Worm (Caenorhabditis elegans): Measurements from ENCODE around the gene cpl-1.

Gene cpl-1

DNA sequence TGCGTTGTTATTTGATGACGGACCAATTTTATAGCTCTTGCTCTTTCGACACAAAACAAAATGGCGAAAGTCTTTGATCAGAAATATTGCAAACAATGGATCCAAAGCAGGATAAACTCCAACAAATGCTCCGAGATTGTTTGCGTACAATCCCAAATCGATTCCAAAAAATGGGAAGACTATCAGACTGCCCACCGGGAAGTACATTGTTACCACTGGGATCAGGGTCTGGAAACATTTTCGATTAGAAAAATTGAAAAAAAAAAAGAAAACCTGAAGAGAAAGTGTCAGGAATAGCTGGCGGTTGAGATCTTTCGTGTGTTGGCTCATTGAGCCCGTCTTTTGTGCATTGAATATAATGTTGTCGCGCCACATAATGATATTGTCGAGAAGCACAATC lies 14.1 kb downstream of the cpl-1 start:
- TF ChIP-seq ceh-36 (tag; optimal IDR thresholded peaks at IDR 0.05), result no peak
- TF ChIP-seq pes-1 (GFP tag; IDR thresholded peaks at IDR 0.05), result no peak
- no peak for TF ChIP-seq hmg-4 (GFP tag; optimal IDR thresholded peaks at IDR 0.05)

DNA sequence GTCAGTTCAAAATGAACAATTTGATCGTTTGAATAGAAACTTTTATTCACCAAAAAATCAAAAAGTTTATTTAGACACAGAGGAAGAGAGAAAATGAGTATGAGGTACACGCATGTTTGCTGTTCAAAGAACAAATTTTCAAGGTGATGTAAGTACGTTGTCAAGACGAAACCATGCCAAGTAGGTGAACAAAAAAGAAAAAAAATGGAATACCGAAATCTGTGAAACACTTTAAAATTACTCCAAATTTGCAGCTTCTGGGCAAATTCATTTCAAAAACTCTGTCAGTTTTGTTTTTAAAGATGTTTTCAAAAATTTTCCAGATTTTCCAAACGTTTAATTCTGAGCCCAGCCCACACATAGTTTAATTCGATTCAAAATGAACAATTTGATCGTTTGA lies 14.7 kb downstream of the cpl-1 start, which contains the start of gene nhr-271:
Gene nhr-271 (minus strand): TSS at position 101 of the 400 bp plus-strand sequence.
- TF ChIP-seq hmg-4 (GFP tag; optimal IDR thresholded peaks at IDR 0.05) (no peak), B0310.2 (tag; optimal IDR thresholded peaks at IDR 0.05) (no peak), pes-1 (GFP tag; IDR thresholded peaks at IDR 0.05) (no peak), hmbx-1 (tag; optimal IDR thresholded peaks at IDR 0.05) (no peak), scrt-1 (GFP tag; IDR thresholded peaks at IDR 0.05) (no peak), ets-7 (tag; optimal IDR thresholded peaks at IDR 0.05) (no peak), tra-4 (tag; optimal IDR thresholded peaks at IDR 0.05) (no peak), tbx-37 (GFP tag; conservative IDR thresholded peaks at IDR 0.05) (no peak), hnd-1 (tag; optimal IDR thresholded peaks at IDR 0.05) (no peak), ceh-13 (GFP tag; optimal IDR thresholded peaks at IDR 0.05) (no peak), flt-1 (GFP tag; IDR thresholded peaks at IDR 0.05) (no peak)

DNA sequence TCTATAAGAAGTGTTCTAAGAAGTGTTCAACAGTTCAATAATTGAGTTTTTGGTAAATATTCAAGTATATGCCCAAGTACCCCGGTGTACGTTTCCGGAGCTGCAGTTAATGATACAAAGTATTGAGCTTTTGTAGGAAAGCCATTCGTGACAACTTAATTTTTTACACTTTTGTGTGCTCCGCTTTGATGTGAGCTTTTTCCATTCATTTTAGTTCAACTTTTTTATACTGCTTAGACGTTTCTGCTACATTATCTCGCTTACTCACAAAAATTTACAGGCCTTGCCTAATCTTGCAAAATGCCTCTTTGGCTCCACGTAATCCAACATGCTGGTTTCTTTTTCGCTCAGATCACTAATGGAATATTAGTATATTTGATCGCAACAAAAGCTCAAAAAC lies 19.2 kb downstream of the cpl-1 start, which contains the start of gene str-151:
Gene str-151 (plus strand): TSS at position 301 of the 400 bp plus-strand sequence.
- TF ChIP-seq flt-1 (GFP tag; IDR thresholded peaks at IDR 0.05), result no peak
- no peak for TF ChIP-seq ama-1 (optimal IDR thresholded peaks at IDR 0.05)
- TF ChIP-seq hmbx-1 (tag; optimal IDR thresholded peaks at IDR 0.05), result no peak
- no peak for TF ChIP-seq F13C5.2 (tag; optimal IDR thresholded peaks at IDR 0.05)
- no peak for TF ChIP-seq tbx-37 (GFP tag; conservative IDR thresholded peaks at IDR 0.05)
- TF ChIP-seq ets-7 (tag; optimal IDR thresholded peaks at IDR 0.05), result no peak
- TF ChIP-seq hnd-1 (tag; optimal IDR thresholded peaks at IDR 0.05), result no peak
- TF ChIP-seq scrt-1 (GFP tag; IDR thresholded peaks at IDR 0.05), result no peak
- TF ChIP-seq tbx-11 (GFP tag; IDR thresholded peaks at IDR 0.05), result no peak
- no peak for TF ChIP-seq hmg-4 (GFP tag; optimal IDR thresholded peaks at IDR 0.05)
- TF ChIP-seq aly-1 (tag; optimal IDR thresholded peaks at IDR 0.05), result no peak
- no peak for TF ChIP-seq ceh-36 (tag; optimal IDR thresholded peaks at IDR 0.05)
- no peak for TF ChIP-seq tra-4 (tag; optimal IDR thresholded peaks at IDR 0.05)
- TF ChIP-seq pes-1 (GFP tag; IDR thresholded peaks at IDR 0.05), result no peak
- no peak for TF ChIP-seq ceh-13 (GFP tag; optimal IDR thresholded peaks at IDR 0.05)
- no peak for TF ChIP-seq B0310.2 (tag; optimal IDR thresholded peaks at IDR 0.05)
- no peak for TF ChIP-seq sea-1 (GFP tag; conservative IDR thresholded peaks at IDR 0.05)

ce11 chrV:16573168-16573567 lies 22.0 kb downstream of the cpl-1 start, which contains the start of gene str-149:
TSS of gene str-149 (plus strand) at chrV:16573468.
- no peak for TF ChIP-seq tbx-37 (GFP tag; conservative IDR thresholded peaks at IDR 0.05)
- TF ChIP-seq B0310.2 (tag; optimal IDR thresholded peaks at IDR 0.05), result no peak
- no peak for TF ChIP-seq ets-7 (tag; optimal IDR thresholded peaks at IDR 0.05)
- no peak for TF ChIP-seq tbx-11 (GFP tag; IDR thresholded peaks at IDR 0.05)
- no peak for TF ChIP-seq aly-1 (tag; optimal IDR thresholded peaks at IDR 0.05)
- TF ChIP-seq pes-1 (GFP tag; IDR thresholded peaks at IDR 0.05), result no peak
- no peak for TF ChIP-seq scrt-1 (GFP tag; IDR thresholded peaks at IDR 0.05)
- no peak for TF ChIP-seq sea-1 (GFP tag; conservative IDR thresholded peaks at IDR 0.05)
- TF ChIP-seq ceh-13 (GFP tag; optimal IDR thresholded peaks at IDR 0.05), result no peak
- TF ChIP-seq tra-4 (tag; optimal IDR thresholded peaks at IDR 0.05), result no peak
- TF ChIP-seq F13C5.2 (tag; optimal IDR thresholded peaks at IDR 0.05), result no peak
- TF ChIP-seq hnd-1 (tag; optimal IDR thresholded peaks at IDR 0.05), result no peak
- TF ChIP-seq flt-1 (GFP tag; IDR thresholded peaks at IDR 0.05), result no peak
- no peak for TF ChIP-seq hmg-4 (GFP tag; optimal IDR thresholded peaks at IDR 0.05)
- TF ChIP-seq ama-1 (optimal IDR thresholded peaks at IDR 0.05), result no peak
- TF ChIP-seq ceh-36 (tag; optimal IDR thresholded peaks at IDR 0.05), result no peak
- TF ChIP-seq hmbx-1 (tag; optimal IDR thresholded peaks at IDR 0.05), result no peak

- TF ChIP-seq ceh-13 (GFP tag; optimal IDR thresholded peaks at IDR 0.05) (no peak), hnd-1 (tag; optimal IDR thresholded peaks at IDR 0.05) (no peak), tbx-11 (GFP tag; IDR thresholded peaks at IDR 0.05) (no peak), sea-1 (GFP tag; conservative IDR thresholded peaks at IDR 0.05) (no peak), aly-1 (tag; optimal IDR thresholded peaks at IDR 0.05) (no peak), B0310.2 (tag; optimal IDR thresholded peaks at IDR 0.05) (no peak)
Measured at ce11 chrV:16570697-16571096, 24.4 kb downstream of the cpl-1 start, which contains the start of gene nhr-233. TSS of gene nhr-233 (minus strand) at chrV:16570797.

DNA sequence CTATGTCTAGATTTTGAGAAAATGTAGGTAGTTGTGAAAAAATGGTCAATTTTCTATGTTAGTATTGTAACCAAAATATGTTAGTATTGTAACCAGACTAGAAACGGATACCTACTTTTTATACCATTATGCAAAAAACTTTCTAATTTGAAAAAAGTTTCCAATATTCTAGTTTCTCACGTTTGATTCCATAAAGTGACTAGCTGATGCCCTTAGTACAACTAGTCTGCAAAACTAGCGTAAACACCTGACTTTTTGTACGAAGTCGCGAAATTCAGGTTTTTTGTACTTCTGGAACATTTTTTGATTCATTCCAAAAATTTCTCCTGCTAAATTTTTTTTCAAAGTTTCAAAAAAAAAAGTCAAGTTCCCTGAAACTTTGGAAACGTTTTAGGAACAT lies 27.1 kb downstream of the cpl-1 start:
- no peak for TF ChIP-seq ceh-36 (tag; optimal IDR thresholded peaks at IDR 0.05)
- no peak for TF ChIP-seq flt-1 (GFP tag; IDR thresholded peaks at IDR 0.05)
- no peak for TF ChIP-seq ama-1 (optimal IDR thresholded peaks at IDR 0.05)
- TF ChIP-seq tra-4 (tag; optimal IDR thresholded peaks at IDR 0.05), result no peak
- no peak for TF ChIP-seq tbx-11 (GFP tag; IDR thresholded peaks at IDR 0.05)
- no peak for TF ChIP-seq pes-1 (GFP tag; IDR thresholded peaks at IDR 0.05)
- no peak for TF ChIP-seq sea-1 (GFP tag; conservative IDR thresholded peaks at IDR 0.05)
- TF ChIP-seq hmg-4 (GFP tag; optimal IDR thresholded peaks at IDR 0.05), result no peak
- TF ChIP-seq hmbx-1 (tag; optimal IDR thresholded peaks at IDR 0.05), result no peak
- no peak for TF ChIP-seq tbx-37 (GFP tag; conservative IDR thresholded peaks at IDR 0.05)
- TF ChIP-seq F13C5.2 (tag; optimal IDR thresholded peaks at IDR 0.05), result no peak

ce11 chrV:16565639-16566038 lies 29.5 kb downstream of the cpl-1 start, which contains the start of gene sru-45:
TSS of gene sru-45 (plus strand) at chrV:16565939.
- no peak for TF ChIP-seq tra-4 (tag; optimal IDR thresholded peaks at IDR 0.05)
- no peak for TF ChIP-seq flt-1 (GFP tag; IDR thresholded peaks at IDR 0.05)
- TF ChIP-seq sea-1 (GFP tag; conservative IDR thresholded peaks at IDR 0.05), result no peak
- no peak for TF ChIP-seq pes-1 (GFP tag; IDR thresholded peaks at IDR 0.05)
- no peak for TF ChIP-seq F13C5.2 (tag; optimal IDR thresholded peaks at IDR 0.05)
- no peak for TF ChIP-seq scrt-1 (GFP tag; IDR thresholded peaks at IDR 0.05)
- no peak for TF ChIP-seq aly-1 (tag; optimal IDR thresholded peaks at IDR 0.05)
- no peak for TF ChIP-seq ceh-36 (tag; optimal IDR thresholded peaks at IDR 0.05)
- TF ChIP-seq ets-7 (tag; optimal IDR thresholded peaks at IDR 0.05), result no peak
- no peak for TF ChIP-seq hmg-4 (GFP tag; optimal IDR thresholded peaks at IDR 0.05)
- no peak for TF ChIP-seq hmbx-1 (tag; optimal IDR thresholded peaks at IDR 0.05)
- no peak for TF ChIP-seq ceh-13 (GFP tag; optimal IDR thresholded peaks at IDR 0.05)
- no peak for TF ChIP-seq tbx-11 (GFP tag; IDR thresholded peaks at IDR 0.05)
- TF ChIP-seq hnd-1 (tag; optimal IDR thresholded peaks at IDR 0.05), result no peak
- TF ChIP-seq ama-1 (optimal IDR thresholded peaks at IDR 0.05), result no peak
- TF ChIP-seq tbx-37 (GFP tag; conservative IDR thresholded peaks at IDR 0.05), result no peak
- TF ChIP-seq B0310.2 (tag; optimal IDR thresholded peaks at IDR 0.05), result no peak

All from whole organism, early embryonic.